Fruit fly (Drosophila melanogaster) whole organism, adult: ENCODE measurements around the gene CG14810.

Experiments
- CG11617 ChIP-seq: fragments of 200-800 bp; sonication (Bioruptor generic); optimal IDR thresholded peaks from 2 replicates; lab custom pipeline; 2017; ENCODE audit warnings: mild to moderate bottlenecking, missing biosample characterization, missing genetic modification reagents, missing genetic modification characterization
- CG12768 ChIP-seq: fragments of 200-800 bp; sonication (Bioruptor generic); optimal IDR thresholded peaks from 2 replicates; lab custom pipeline; 2017; ENCODE audit warnings: missing biosample characterization, missing genetic modification characterization, mild to moderate bottlenecking, moderate library complexity, missing genetic modification reagents
- CG14711 ChIP-seq: fragments of 200-800 bp; sonication (Bioruptor generic); optimal IDR thresholded peaks from 2 replicates; lab custom pipeline; 2018; ENCODE audit warnings: missing biosample characterization, mild to moderate bottlenecking, missing genetic modification characterization, moderate library complexity
- CG1620 ChIP-seq: fragments of 200-800 bp; sonication (Bioruptor generic); optimal IDR thresholded peaks from 2 replicates; lab custom pipeline; 2016; ENCODE audit warnings: missing biosample characterization, missing genetic modification characterization
- CG33017 ChIP-seq: fragments of 200-800 bp; sonication (Bioruptor generic); optimal IDR thresholded peaks from 2 replicates; lab custom pipeline; 2018; ENCODE audit warnings: missing biosample characterization, mild to moderate bottlenecking, missing genetic modification characterization, moderate library complexity
- CG5204 ChIP-seq: fragments of 200-800 bp; sonication (Bioruptor generic); optimal IDR thresholded peaks from 2 replicates; lab custom pipeline; 2016; ENCODE audit warnings: missing biosample characterization, missing genetic modification characterization
- CG7045 ChIP-seq: fragments of 200-800 bp; sonication (Bioruptor generic); optimal IDR thresholded peaks from 2 replicates; lab custom pipeline; 2017; ENCODE audit warnings: missing biosample characterization, mild to moderate bottlenecking, missing genetic modification characterization
- CG7101 ChIP-seq: fragments of 200-800 bp; sonication (Bioruptor generic); optimal IDR thresholded peaks from 2 replicates; lab custom pipeline; 2018; ENCODE audit warnings: missing biosample characterization, mild to moderate bottlenecking, missing genetic modification characterization, moderate library complexity
- Clk ChIP-seq: fragments of 200-800 bp; sonication (Bioruptor generic); optimal IDR thresholded peaks from 2 replicates; lab custom pipeline; 2017; ENCODE audit warnings: missing biosample characterization, missing genetic modification characterization
- Crg-1 ChIP-seq: fragments of 200-800 bp; sonication (Bioruptor generic); optimal IDR thresholded peaks from 2 replicates; lab custom pipeline; 2016; ENCODE audit warnings: missing biosample characterization, missing genetic modification characterization
- Hr96 ChIP-seq: fragments of 200-800 bp; sonication (Bioruptor generic); optimal IDR thresholded peaks from 2 replicates; lab custom pipeline; 2016; ENCODE audit warnings: missing biosample characterization, missing genetic modification characterization
- Mnt ChIP-seq: fragments of 200-800 bp; sonication (Bioruptor generic); optimal IDR thresholded peaks from 2 replicates; lab custom pipeline; 2016; ENCODE audit warnings: missing biosample characterization, mild to moderate bottlenecking, missing genetic modification characterization
- bab1 ChIP-seq: fragments of 200-800 bp; sonication (Bioruptor generic); optimal IDR thresholded peaks from 3 replicates; lab custom pipeline; 2019; ENCODE audit warnings: missing biosample characterization, mild to moderate bottlenecking, missing genetic modification characterization, moderate library complexity
- cic ChIP-seq: fragments of 200-800 bp; sonication (Bioruptor generic); optimal IDR thresholded peaks from 2 replicates; lab custom pipeline; 2017; ENCODE audit warnings: missing biosample characterization, mild to moderate bottlenecking, missing genetic modification characterization, moderate library complexity
- cnc ChIP-seq, 2 experiments: fragments of >200 bp; optimal IDR thresholded peaks; 2 replicates each; lab custom pipeline; 2017
- kay ChIP-seq: fragments of 200-800 bp; sonication (Bioruptor generic); peaks from one replicate; lab custom pipeline; 2016; ENCODE audit warnings: missing biosample characterization, missing genetic modification characterization, borderline replicate concordance
- ovo ChIP-seq: fragments of 200-800 bp; sonication (Bioruptor generic); optimal IDR thresholded peaks from 2 replicates; lab custom pipeline; 2016; ENCODE audit warnings: missing biosample characterization, missing genetic modification characterization
- pad ChIP-seq: fragments of 200-800 bp; sonication (Bioruptor generic); optimal IDR thresholded peaks from 3 replicates; lab custom pipeline; 2017; ENCODE audit warnings: missing biosample characterization, missing genetic modification characterization, mild to moderate bottlenecking, moderate library complexity, missing genetic modification reagents
- tj ChIP-seq: fragments of 200-800 bp; sonication (Bioruptor generic); optimal IDR thresholded peaks from 3 replicates; lab custom pipeline; 2017; ENCODE audit warnings: missing biosample characterization, mild to moderate bottlenecking, missing genetic modification characterization, moderate library complexity
- toe ChIP-seq: fragments of 200-800 bp; sonication (Bioruptor generic); optimal IDR thresholded peaks from 2 replicates; lab custom pipeline; 2016; ENCODE audit warnings: missing biosample characterization, missing genetic modification characterization

Gene CG14810

DNA sequence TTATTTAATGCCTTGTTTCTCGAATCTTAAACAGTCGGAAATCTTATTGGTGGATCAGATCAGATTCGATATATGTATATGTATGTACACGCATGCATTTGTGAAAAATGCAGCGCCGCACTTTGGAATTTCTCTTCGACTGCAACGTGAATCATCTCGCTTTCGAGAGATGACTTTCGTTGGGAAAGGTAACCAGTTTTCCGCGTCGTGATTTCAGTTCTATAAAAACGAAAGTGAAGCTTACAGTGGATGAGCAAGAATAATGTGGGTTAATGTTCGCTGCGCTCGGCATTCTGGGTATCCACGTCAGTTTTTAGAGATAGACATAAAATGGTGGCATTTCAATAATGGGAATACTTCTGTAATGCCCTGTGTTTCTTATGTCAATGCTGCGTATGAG is 36.5 kb upstream of the CG14810 start:
- TF ChIP-seq Mnt (GFP tag; lab: Kevin White, UChicago) (no peak), CG5204 (GFP tag; lab: Kevin White, UChicago) (no peak), cnc (optimal IDR thresholded peaks at IDR 0.05; lab: Kevin White, UChicago) (no peak), CG7101 (tag; lab: Kevin White, UChicago) (no peak), CG7045 (GFP tag; lab: Kevin White, UChicago) (no peak), CG12768 (GFP tag; lab: Kevin White, UChicago) (no peak), bab1 (no peak), cic (GFP tag; lab: Kevin White, UChicago) (no peak), Crg-1 (GFP tag; lab: Kevin White, UChicago) (no peak), CG14711 (tag; lab: Kevin White, UChicago) (no peak), Clk (GFP tag; lab: Kevin White, UChicago) (no peak), CG1620 (GFP tag; lab: Kevin White, UChicago) (no peak), toe (GFP tag; lab: Kevin White, UChicago) (no peak), ovo (GFP tag; lab: Kevin White, UChicago) (no peak), tj (GFP tag; lab: Kevin White, UChicago) (no peak), CG33017 (tag; lab: Kevin White, UChicago) (no peak), CG11617 (no peak)

DNA sequence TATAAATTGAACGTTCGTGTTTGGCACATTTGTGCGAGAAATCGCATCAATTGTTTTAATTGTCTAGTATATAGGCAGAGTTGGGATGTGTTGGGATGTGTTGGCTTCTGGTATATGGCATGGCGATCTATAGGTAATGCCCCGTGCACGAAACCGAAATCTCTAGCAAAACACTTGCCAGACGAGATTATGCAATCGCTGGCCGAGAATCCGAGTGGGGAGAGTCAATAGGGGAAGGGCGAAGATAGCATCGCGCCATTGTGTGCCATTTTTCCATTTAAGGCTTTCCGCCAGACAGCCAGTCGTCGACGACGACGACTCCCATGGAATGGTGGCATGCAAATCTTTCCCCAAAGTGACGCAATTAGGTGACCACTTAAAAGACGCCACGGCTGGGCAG is 34.7 kb upstream of the CG14810 start:
- TF ChIP-seq CG14711 (tag; lab: Kevin White, UChicago), result no peak

DNA sequence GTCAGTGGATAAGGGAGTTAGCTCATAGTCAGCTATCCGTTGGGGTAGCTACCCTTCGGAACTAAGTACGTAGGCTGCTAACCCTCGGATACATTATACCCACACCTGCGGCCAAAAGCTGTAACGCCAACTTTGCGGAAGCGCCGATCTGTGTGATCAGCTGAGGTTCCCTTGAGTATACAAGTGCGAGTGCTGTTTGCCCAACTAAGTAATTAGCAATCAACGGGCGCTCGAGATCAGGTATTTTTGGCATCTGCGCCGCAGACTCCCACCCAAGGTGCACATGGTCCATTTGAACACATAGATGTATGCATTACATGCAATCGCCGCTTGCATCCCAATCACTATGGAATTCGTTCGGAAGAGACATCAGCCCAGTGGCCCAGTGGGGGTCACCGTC is 33.9 kb upstream of the CG14810 start:
- no peak for TF ChIP-seq toe (GFP tag; lab: Kevin White, UChicago)
- no peak for TF ChIP-seq CG5204 (GFP tag; lab: Kevin White, UChicago)
- peak; percentile 10 for TF ChIP-seq CG7101 (tag; lab: Kevin White, UChicago)
- no peak for TF ChIP-seq CG7045 (GFP tag; lab: Kevin White, UChicago)
- TF ChIP-seq tj (GFP tag; lab: Kevin White, UChicago), result no peak
- TF ChIP-seq Mnt (GFP tag; lab: Kevin White, UChicago), result peak; percentile 26
- TF ChIP-seq CG11617, result no peak
- no peak for TF ChIP-seq pad (GFP tag; lab: Kevin White, UChicago)
- TF ChIP-seq kay (GFP tag; lab: Kevin White, UChicago), result no peak
- no peak for TF ChIP-seq CG12768 (GFP tag; lab: Kevin White, UChicago)
- TF ChIP-seq cnc (optimal IDR thresholded peaks at IDR 0.05; lab: Kevin White, UChicago), result no peak
- no peak for TF ChIP-seq cic (GFP tag; lab: Kevin White, UChicago)
- TF ChIP-seq Hr96 (GFP tag; lab: Kevin White, UChicago), result no peak
- no peak for TF ChIP-seq Clk (GFP tag; lab: Kevin White, UChicago)
- TF ChIP-seq ovo (GFP tag; lab: Kevin White, UChicago), result peak; percentile 21
- no peak for TF ChIP-seq CG33017 (tag; lab: Kevin White, UChicago)
- no peak for TF ChIP-seq CG14711 (tag; lab: Kevin White, UChicago)
- no peak for TF ChIP-seq bab1
- TF ChIP-seq Crg-1 (GFP tag; lab: Kevin White, UChicago), result peak; percentile 40
- no peak for TF ChIP-seq CG1620 (GFP tag; lab: Kevin White, UChicago)

DNA sequence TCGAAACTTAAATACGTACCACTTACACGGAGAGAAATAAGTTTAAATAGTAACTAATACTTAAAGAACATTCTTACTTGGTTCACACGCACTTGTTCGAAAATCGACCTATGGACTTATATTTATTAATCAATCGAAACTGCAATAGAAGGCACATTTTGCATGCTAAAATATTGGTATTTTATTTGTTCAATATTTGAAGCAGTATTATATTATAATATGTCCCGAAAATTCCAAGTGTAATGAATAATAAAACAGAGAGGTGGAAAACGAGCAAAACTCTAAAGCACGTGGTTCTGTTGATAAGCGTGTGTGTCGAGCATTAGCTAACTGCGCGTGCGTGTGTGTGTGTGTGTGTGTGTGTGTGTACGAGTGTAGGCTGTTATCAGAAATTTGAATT is 29.8 kb upstream of the CG14810 start:
- TF ChIP-seq cnc (optimal IDR thresholded peaks at IDR 0.05; lab: Kevin White, UChicago) (no peak), CG7101 (tag; lab: Kevin White, UChicago) (peak; percentile 91), CG1620 (GFP tag; lab: Kevin White, UChicago) (peak; percentile 75), Clk (GFP tag; lab: Kevin White, UChicago) (peak; percentile 36), CG12768 (GFP tag; lab: Kevin White, UChicago) (peak; percentile 79), CG33017 (tag; lab: Kevin White, UChicago) (peak; percentile 76), ovo (GFP tag; lab: Kevin White, UChicago) (peak; percentile 30), CG7045 (GFP tag; lab: Kevin White, UChicago) (peak; percentile 57), Mnt (GFP tag; lab: Kevin White, UChicago) (peak; percentile 94), pad (GFP tag; lab: Kevin White, UChicago) (peak; percentile 76), Hr96 (GFP tag; lab: Kevin White, UChicago) (peak; percentile 67), CG11617 (peak; percentile 87), kay (GFP tag; lab: Kevin White, UChicago) (peak; percentile 93), CG14711 (tag; lab: Kevin White, UChicago) (peak; percentile 83), bab1 (peak; percentile 86), toe (GFP tag; lab: Kevin White, UChicago) (peak; percentile 57), Crg-1 (GFP tag; lab: Kevin White, UChicago) (peak; percentile 63), cic (GFP tag; lab: Kevin White, UChicago) (peak; percentile 57), tj (GFP tag; lab: Kevin White, UChicago) (peak; percentile 73), CG5204 (GFP tag; lab: Kevin White, UChicago) (peak; percentile 70)

DNA sequence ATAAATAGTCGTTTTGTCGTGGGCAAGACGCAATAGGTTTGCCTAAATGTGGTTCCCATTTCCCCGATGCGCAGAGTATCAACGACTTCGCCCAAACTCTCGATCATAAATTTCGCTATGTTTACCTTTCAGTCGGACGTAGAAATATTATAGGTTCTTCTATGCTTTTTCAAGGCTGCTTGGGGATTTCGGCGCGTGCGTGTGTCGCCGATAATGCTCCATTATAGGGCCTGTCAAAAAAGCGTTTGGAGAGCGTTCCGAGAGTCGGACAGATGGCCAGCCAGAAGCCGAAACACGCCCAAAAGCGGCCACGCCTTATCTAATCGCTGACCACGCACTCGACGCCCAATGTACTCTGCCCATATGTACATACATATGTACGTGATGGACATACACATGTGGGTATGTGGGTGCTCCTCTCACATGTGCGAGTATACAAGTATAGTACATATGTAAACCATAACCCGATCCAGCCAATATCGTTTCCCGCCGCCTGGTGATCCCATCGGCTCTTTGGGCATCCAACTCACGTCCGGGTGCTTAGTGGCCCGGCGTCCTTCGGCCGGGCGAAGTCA is 28.6 kb upstream of the CG14810 start:
- TF ChIP-seq CG11617 (no peak), CG33017 (tag; lab: Kevin White, UChicago) (no peak), kay (GFP tag; lab: Kevin White, UChicago) (no peak), pad (GFP tag; lab: Kevin White, UChicago) (no peak), cic (GFP tag; lab: Kevin White, UChicago) (no peak)

DNA sequence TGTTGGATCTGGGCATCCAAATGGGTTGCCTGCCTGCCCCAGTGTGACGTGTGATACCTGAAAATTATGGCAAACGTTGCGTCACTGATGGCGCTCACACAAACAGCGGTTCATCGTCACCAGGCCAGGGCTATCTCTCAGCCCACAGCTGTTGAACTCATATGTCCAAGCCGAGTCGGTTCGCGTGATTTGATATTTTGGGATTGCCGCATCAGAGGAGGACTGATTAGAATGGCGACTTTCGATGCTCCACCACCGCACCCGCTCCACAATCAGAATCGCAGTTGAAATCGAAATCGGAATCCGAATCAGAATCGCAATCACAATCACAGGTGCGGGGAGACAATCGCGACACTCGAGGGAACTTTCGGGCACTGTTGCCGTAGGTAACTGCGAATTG is 27.6 kb upstream of the CG14810 start:
- TF ChIP-seq CG5204 (GFP tag; lab: Kevin White, UChicago) (no peak), pad (GFP tag; lab: Kevin White, UChicago) (no peak), CG7101 (tag; lab: Kevin White, UChicago) (no peak), CG7045 (GFP tag; lab: Kevin White, UChicago) (no peak), Crg-1 (GFP tag; lab: Kevin White, UChicago) (no peak), CG1620 (GFP tag; lab: Kevin White, UChicago) (no peak), kay (GFP tag; lab: Kevin White, UChicago) (no peak), CG33017 (tag; lab: Kevin White, UChicago) (no peak), Mnt (GFP tag; lab: Kevin White, UChicago) (no peak), CG11617 (no peak)
